Worm (Caenorhabditis elegans) whole organism, young adult: Measurements from ENCODE around the gene memo-1.

Experiments used
- F23B12.7 ChIP-seq: sonication (generic microtip); optimal IDR thresholded peaks from 2 replicates; lab custom pipeline; 2017; ENCODE audit warnings: missing genetic modification characterization, mild to moderate bottlenecking, missing compliant biosample characterization, antibody characterized with exemption, moderate library complexity; ENCODE audit not compliant: insufficient read depth
- Y53G8AR.9 ChIP-seq: fragments of 200-800 bp; sonication (Bioruptor generic); conservative IDR thresholded peaks from 2 replicates; pipeline ENCODE4 v1.3.6; 2022; ENCODE audit warnings: missing genetic modification reagents, missing genetic modification characterization, missing compliant biosample characterization
- Y67H2A.10 ChIP-seq: fragments of 200-800 bp; sonication (Bioruptor generic); conservative IDR thresholded peaks from 2 replicates; pipeline ENCODE4 v1.3.6; 2022; ENCODE audit warnings: missing genetic modification reagents, missing genetic modification characterization, missing compliant biosample characterization
- Y95B8A.8 ChIP-seq: fragments of 200-800 bp; sonication (Bioruptor generic); IDR thresholded peaks from 2 replicates; pipeline ENCODE4 v1.3.6; 2022; ENCODE audit warnings: missing genetic modification reagents, missing genetic modification characterization, missing compliant biosample characterization
- ama-1 ChIP-seq, 3 experiments: fragments of 150-350 bp in 1 of 3; sonication (generic microtip) in 2 of 3; optimal IDR thresholded peaks; 2 replicates each; lab custom pipeline; 2014 to 2018; ENCODE audit warnings: missing biosample characterization in 2 of 3, missing genetic modification characterization in 2 of 3, missing genetic modification reagents in 2 of 3
- ceh-58 ChIP-seq: fragments of 200-800 bp; sonication (Bioruptor generic); IDR thresholded peaks from 2 replicates; pipeline ENCODE4 v1.3.6; 2022; ENCODE audit warnings: missing genetic modification characterization, missing compliant biosample characterization
- sea-2 ChIP-seq: fragments of 200-800 bp; sonication (Bioruptor generic); IDR thresholded peaks from 2 replicates; pipeline ENCODE4 v1.3.6; 2022; ENCODE audit warnings: missing genetic modification characterization, missing compliant biosample characterization
- snpc-4 ChIP-seq, 5 experiments: fragments of 150-350 bp in 1 of 5; sonication (generic microtip) in 4 of 5; optimal IDR thresholded peaks; 2 replicates each; lab custom pipeline; 2014 to 2018; ENCODE audit warnings: missing genetic modification characterization in 5 of 5, missing biosample characterization in 3 of 5, antibody characterized with exemption in 2 of 5, mild to moderate bottlenecking in 2 of 5, missing compliant biosample characterization in 2 of 5, missing genotype in 2 of 5, moderate library complexity in 2 of 5, missing genetic modification reagents in 1 of 5
- unc-62 ChIP-seq: fragments of 150-350 bp; optimal IDR thresholded peaks from 2 replicates; lab custom pipeline; 2014; ENCODE audit warnings: missing biosample characterization, missing genetic modification reagents, missing genetic modification characterization
- zim-3 ChIP-seq: sonication (generic microtip); optimal IDR thresholded peaks from 2 replicates; lab custom pipeline; 2017; ENCODE audit warnings: mild to moderate bottlenecking, missing genetic modification characterization, moderate library complexity, missing compliant biosample characterization

DNA sequence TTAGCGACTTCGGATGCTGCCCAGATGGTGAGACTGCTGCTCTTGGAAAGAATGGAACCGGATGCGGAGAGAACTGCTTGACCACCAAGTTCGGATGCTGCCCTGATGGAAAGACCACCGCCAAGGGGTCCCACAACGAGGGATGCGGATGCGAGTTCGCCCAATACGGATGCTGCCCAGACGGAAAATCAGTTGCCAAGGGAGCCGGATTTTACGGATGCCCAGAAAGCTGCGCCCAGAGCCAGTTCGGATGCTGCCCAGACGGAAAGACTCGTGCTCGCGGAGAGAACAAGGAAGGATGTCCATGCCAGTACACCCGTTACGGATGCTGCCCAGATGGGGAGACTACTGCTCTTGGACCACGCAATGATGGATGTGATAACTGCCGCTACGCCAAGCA lies 16.0 kb downstream of the memo-1 start:
- TF ChIP-seq Y67H2A.10 (no peak), Y95B8A.8 (no peak), snpc-4 (GFP tag; optimal IDR thresholded peaks at IDR 0.05; lab: Kevin White, UChicago) (no peak), snpc-4 (tag; optimal IDR thresholded peaks at IDR 0.05; lab: Kevin White, UChicago) (no peak), unc-62 (GFP tag; lab: Kevin White, UChicago) (no peak), ceh-58 (GFP tag; lab: Robert Waterston, UW) (no peak), zim-3 (tag; lab: Kevin White, UChicago) (no peak), F23B12.7 (tag; lab: Kevin White, UChicago) (no peak), sea-2 (GFP tag; lab: Robert Waterston, UW) (no peak), ama-1 (optimal IDR thresholded peaks at IDR 0.05; lab: Kevin White, UChicago) (no peak), ama-1 (GFP tag; optimal IDR thresholded peaks at IDR 0.05; lab: Kevin White, UChicago) (no peak), Y53G8AR.9 (GFP tag; lab: Robert Waterston, UW) (no peak)
